Worm (Caenorhabditis elegans) whole organism, L4 larva: ENCODE results near the gene Y41E3.7.
"Not testable (repeated sequence)": the region's sequence is repeated elsewhere in the genome, so short reads cannot be mapped to it uniquely, and the experiment has no call there.

Experiments
- D1046.2 ChIP-seq: fragments of 200-800 bp; sonication (Bioruptor generic); IDR thresholded peaks from 2 replicates; pipeline ENCODE4 v1.3.6; 2022; ENCODE audit warnings: missing genetic modification characterization, missing compliant biosample characterization
- F10B5.3 ChIP-seq: sonication (generic microtip); optimal IDR thresholded peaks from 2 replicates; lab custom pipeline; 2016; ENCODE audit warnings: mild to moderate bottlenecking, missing genetic modification characterization, missing compliant biosample characterization
- F49E8.2 ChIP-seq: sonication (generic microtip); optimal IDR thresholded peaks from 2 replicates; lab custom pipeline; 2016; ENCODE audit warnings: missing compliant biosample characterization, mild to moderate bottlenecking, missing genetic modification characterization, borderline replicate concordance
- T26A8.4 ChIP-seq: fragments of 200-800 bp; sonication (Bioruptor generic); IDR thresholded peaks from 2 replicates; pipeline ENCODE4 v1.3.6; 2022; ENCODE audit warnings: missing genetic modification characterization, missing compliant biosample characterization
- Y48G9A.11 ChIP-seq: fragments of 200-800 bp; sonication (Bioruptor generic); IDR thresholded peaks from 2 replicates; pipeline ENCODE4 v1.3.6; 2022; ENCODE audit warnings: missing genetic modification reagents, missing genetic modification characterization, missing compliant biosample characterization
- Y5F2A.4 ChIP-seq: fragments of 200-800 bp; sonication (Bioruptor generic); optimal IDR thresholded peaks from 2 replicates; lab custom pipeline; 2018; ENCODE audit warnings: mild to moderate bottlenecking, missing genetic modification characterization, missing compliant biosample characterization
- Y75B8A.6 ChIP-seq: fragments of 200-800 bp; sonication (Bioruptor generic); IDR thresholded peaks from 2 replicates; pipeline ENCODE4 v1.3.6; 2022; ENCODE audit warnings: missing genetic modification reagents, missing genetic modification characterization, missing compliant biosample characterization
- aha-1 ChIP-seq: fragments of 150-350 bp; peaks from one replicate; lab custom pipeline; 2014; ENCODE audit warnings: missing biosample characterization, missing genetic modification characterization
- arid-1 ChIP-seq: fragments of 200-800 bp; sonication (Bioruptor generic); conservative IDR thresholded peaks from 2 replicates; pipeline ENCODE4 v1.3.6; 2022; ENCODE audit warnings: missing genetic modification reagents, missing genetic modification characterization, missing compliant biosample characterization
- ceh-44 ChIP-seq: fragments of 200-800 bp; sonication (Bioruptor generic); IDR thresholded peaks from 2 replicates; pipeline ENCODE4 v1.3.6; 2022; ENCODE audit warnings: missing genetic modification reagents, missing genetic modification characterization, missing compliant biosample characterization
- ces-1 ChIP-seq: fragments of 150-350 bp; sonication (generic microtip); optimal IDR thresholded peaks from 4 replicates; lab custom pipeline; 2014; ENCODE audit warnings: missing biosample characterization, missing genetic modification reagents, missing genetic modification characterization
- daf-8 ChIP-seq: fragments of 200-800 bp; sonication (Bioruptor generic); IDR thresholded peaks from 2 replicates; pipeline ENCODE4 v1.3.6; 2022; ENCODE audit warnings: missing genetic modification characterization, missing compliant biosample characterization
- dmd-8 ChIP-seq: fragments of 200-800 bp; sonication (Bioruptor generic); IDR thresholded peaks from 2 replicates; pipeline ENCODE4 v1.3.6; 2022; ENCODE audit warnings: missing genetic modification characterization, missing compliant biosample characterization
- dmd-9 ChIP-seq: fragments of 200-800 bp; sonication (Bioruptor generic); IDR thresholded peaks from 2 replicates; pipeline ENCODE4 v1.3.6; 2022; ENCODE audit warnings: missing genetic modification reagents, missing genetic modification characterization, missing compliant biosample characterization
- gei-8 ChIP-seq: fragments of 200-800 bp; sonication (Bioruptor generic); optimal IDR thresholded peaks from 2 replicates; lab custom pipeline; 2018; ENCODE audit warnings: mild to moderate bottlenecking, missing genetic modification characterization, missing compliant biosample characterization
- hif-1 ChIP-seq, 2 experiments: sonication (generic microtip); optimal IDR thresholded peaks; 2 replicates each; lab custom pipeline; 2016 to 2017; ENCODE audit warnings: missing compliant biosample characterization in 2 of 2, missing genetic modification characterization in 2 of 2, missing genetic modification reagents in 2 of 2, missing genotype in 2 of 2, mild to moderate bottlenecking in 1 of 2
- hlh-11 ChIP-seq: fragments of 200-800 bp; sonication (Bioruptor generic); optimal IDR thresholded peaks from 2 replicates; lab custom pipeline; 2018; ENCODE audit warnings: mild to moderate bottlenecking, missing genetic modification characterization, missing compliant biosample characterization
- lin-38 ChIP-seq: fragments of 200-800 bp; sonication (Bioruptor generic); IDR thresholded peaks from 2 replicates; pipeline ENCODE4 v1.3.6; 2022; ENCODE audit warnings: missing genetic modification reagents, missing genetic modification characterization, missing compliant biosample characterization
- madf-5 ChIP-seq, 2 experiments: fragments of 200-800 bp; sonication (Bioruptor generic); IDR thresholded peaks; 2 replicates each; pipeline ENCODE4 v1.3.6; 2022; ENCODE audit warnings: missing compliant biosample characterization in 2 of 2, missing genetic modification characterization in 2 of 2
- mxl-2 ChIP-seq: fragments of 200-800 bp; sonication (Bioruptor generic); conservative IDR thresholded peaks from 2 replicates; pipeline ENCODE4 v1.3.6; 2022; ENCODE audit warnings: missing genetic modification reagents, missing genetic modification characterization, missing compliant biosample characterization
- nhr-11 ChIP-seq: fragments of 150-350 bp; optimal IDR thresholded peaks from 2 replicates; lab custom pipeline; 2014; ENCODE audit warnings: missing biosample characterization, missing genetic modification characterization
- nhr-28 ChIP-seq: fragments of 150-350 bp; optimal IDR thresholded peaks from 2 replicates; lab custom pipeline; 2014; ENCODE audit warnings: missing biosample characterization, missing genetic modification characterization
- nhr-41 ChIP-seq: fragments of 200-800 bp; sonication (Bioruptor generic); IDR thresholded peaks from 2 replicates; pipeline ENCODE4 v1.3.6; 2022; ENCODE audit warnings: missing genetic modification reagents, missing genetic modification characterization, missing compliant biosample characterization
- pha-4 ChIP-seq, 2 experiments: fragments of 150-350 bp in 1 of 2; fragments of 200-800 bp in 1 of 2; sonication (Bioruptor generic) in 1 of 2; IDR thresholded peaks in 1 of 2; optimal IDR thresholded peaks in 1 of 2; 2 replicates each; pipeline versions ENCODE4 v1.3.6 to Lab custom; 2014 to 2022; ENCODE audit warnings: missing genetic modification characterization in 2 of 2, missing genetic modification reagents in 2 of 2, missing biosample characterization in 1 of 2, missing compliant biosample characterization in 1 of 2
- php-3 ChIP-seq: fragments of 200-800 bp; sonication (Bioruptor generic); IDR thresholded peaks from 2 replicates; pipeline ENCODE4 v1.3.6; 2022; ENCODE audit warnings: missing genetic modification reagents, missing genetic modification characterization, missing compliant biosample characterization
- pqm-1 ChIP-seq: sonication (generic microtip); optimal IDR thresholded peaks from 2 replicates; lab custom pipeline; 2017; ENCODE audit warnings: missing biosample characterization, missing genetic modification characterization
- sdz-12 ChIP-seq: fragments of 200-800 bp; sonication (Bioruptor generic); optimal IDR thresholded peaks from 2 replicates; lab custom pipeline; 2018; ENCODE audit warnings: mild to moderate bottlenecking, missing genetic modification characterization, missing compliant biosample characterization
- spr-1 ChIP-seq: sonication (generic microtip); optimal IDR thresholded peaks from 2 replicates; lab custom pipeline; 2016; ENCODE audit warnings: mild to moderate bottlenecking, missing genetic modification characterization, missing compliant biosample characterization
- spr-3 ChIP-seq: fragments of 200-800 bp; sonication (Bioruptor generic); optimal IDR thresholded peaks from 2 replicates; lab custom pipeline; 2018; ENCODE audit warnings: mild to moderate bottlenecking, missing genetic modification characterization, missing compliant biosample characterization
- unc-39 ChIP-seq: sonication (generic microtip); optimal IDR thresholded peaks from 2 replicates; lab custom pipeline; 2017; ENCODE audit warnings: missing biosample characterization, missing genetic modification characterization
- unc-62 ChIP-seq, 3 experiments: fragments of 150-350 bp in 1 of 3; sonication (generic microtip); optimal IDR thresholded peaks in 2 of 3; peaks in 1 of 3; 1 replicate in 1 of 3; 2 replicates in 2 of 3; lab custom pipeline; 2014 to 2017; ENCODE audit warnings: missing biosample characterization in 3 of 3, missing genetic modification characterization in 3 of 3, missing genetic modification reagents in 3 of 3, missing genotype in 1 of 3
- zfp-3 ChIP-seq: fragments of 200-800 bp; sonication (Bioruptor generic); conservative IDR thresholded peaks from 2 replicates; pipeline ENCODE4 v1.3.6; 2022; ENCODE audit warnings: missing genetic modification reagents, missing genetic modification characterization, missing compliant biosample characterization
- zip-2 ChIP-seq: fragments of 150-350 bp; optimal IDR thresholded peaks from 2 replicates; lab custom pipeline; 2014; ENCODE audit warnings: missing biosample characterization, missing genetic modification characterization

Gene Y41E3.7

ce11 chrIV:15059150-15059549 is 45.3 kb downstream of the Y41E3.7 start (continued):
- TF ChIP-seq Y48G9A.11 (GFP tag; lab: Robert Waterston, UW), result peak; percentile 92
- peak; percentile 92 for TF ChIP-seq pha-4 (GFP tag; IDR thresholded peaks at IDR 0.05; lab: Robert Waterston, UW)
- TF ChIP-seq pha-4 (tag; optimal IDR thresholded peaks at IDR 0.05; lab: Kevin White, UChicago), result not testable (repeated sequence)
- 0 out of 2 replicates have a peak, but pooled peaks have one; percentile 63 for TF ChIP-seq dmd-9 (GFP tag; lab: Robert Waterston, UW)
- peak; percentile 67 for TF ChIP-seq lin-38 (GFP tag; lab: Robert Waterston, UW)
- peak; percentile 80; the same call in 1 of the 2 replicates for TF ChIP-seq D1046.2 (GFP tag; lab: Robert Waterston, UW)
- peak in 1 of 2 experiments; percentile 71; a peak in 1 of 4 replicates for TF ChIP-seq madf-5 (GFP tag; IDR thresholded peaks at IDR 0.05; lab: Robert Waterston, UW)
- TF ChIP-seq, all 104 proteins: peak for 24; not testable (repeated sequence) for 80

- TF ChIP-seq aha-1 (tag; lab: Kevin White, UChicago), result peak; percentile 5
- no peak for TF ChIP-seq mxl-2 (GFP tag; lab: Robert Waterston, UW)
- TF ChIP-seq hlh-11 (tag; lab: Kevin White, UChicago), result no peak
- TF ChIP-seq, all 104 proteins: peak for 1
Observed at ce11 chrIV:15063789-15064188, 50.0 kb downstream of the Y41E3.7 start.

- no peak for TF ChIP-seq ceh-44 (GFP tag; lab: Robert Waterston, UW)
- no peak for TF ChIP-seq pha-4 (GFP tag; IDR thresholded peaks at IDR 0.05; lab: Robert Waterston, UW)
- TF ChIP-seq pha-4 (tag; optimal IDR thresholded peaks at IDR 0.05; lab: Kevin White, UChicago), result no peak
- TF ChIP-seq unc-39 (tag; lab: Kevin White, UChicago), result no peak
- no peak for TF ChIP-seq zfp-3 (GFP tag; lab: Robert Waterston, UW)
- no peak for TF ChIP-seq ces-1
- TF ChIP-seq D1046.2 (GFP tag; lab: Robert Waterston, UW), result no peak
- no peak for TF ChIP-seq unc-62 (GFP tag; optimal IDR thresholded peaks at IDR 0.05 in 1 of 2; lab: Kevin White, UChicago)
- no peak for TF ChIP-seq unc-62 (tag; optimal IDR thresholded peaks at IDR 0.05; lab: Kevin White, UChicago)
- no peak for TF ChIP-seq pqm-1
- no peak for TF ChIP-seq daf-8 (GFP tag; lab: Robert Waterston, UW)
- TF ChIP-seq Y75B8A.6 (GFP tag; lab: Robert Waterston, UW), result no peak
- TF ChIP-seq hif-1 (tag; optimal IDR thresholded peaks at IDR 0.05; lab: Kevin White, UChicago), result no peak
- TF ChIP-seq php-3 (GFP tag; lab: Robert Waterston, UW), result no peak
- TF ChIP-seq spr-3, result no peak
- no peak for TF ChIP-seq dmd-8 (GFP tag; lab: Robert Waterston, UW)
- TF ChIP-seq arid-1, result no peak
- no peak for TF ChIP-seq T26A8.4 (GFP tag; lab: Robert Waterston, UW)
Observed at ce11 chrIV:15065653-15066052, 51.8 kb downstream of the Y41E3.7 start, which contains the start of gene Y41E3.18. Gene Y41E3.18 (minus strand): TSS chrIV:15065753.

- TF ChIP-seq gei-8 (GFP tag; lab: Kevin White, UChicago) (no peak), hif-1 (tag; optimal IDR thresholded peaks at IDR 0.05; lab: Kevin White, UChicago) (no peak), sdz-12 (GFP tag; lab: Kevin White, UChicago) (no peak), aha-1 (tag; lab: Kevin White, UChicago) (no peak), F10B5.3 (tag; lab: Kevin White, UChicago) (no peak), Y5F2A.4 (no peak), unc-39 (tag; lab: Kevin White, UChicago) (no peak), nhr-41 (no peak), nhr-11 (tag; lab: Kevin White, UChicago) (no peak), pqm-1 (no peak), spr-1 (tag; lab: Kevin White, UChicago) (no peak), daf-8 (GFP tag; lab: Robert Waterston, UW) (no peak), nhr-28 (no peak)
Observed at ce11 chrIV:15068818-15069217, 55.0 kb downstream of the Y41E3.7 start, which contains the start of gene srt-48. Gene srt-48 (minus strand): TSS chrIV:15068918.

- TF ChIP-seq F49E8.2 (tag; lab: Kevin White, UChicago) (no peak), D1046.2 (GFP tag; lab: Robert Waterston, UW) (no peak), zip-2 (no peak), daf-8 (GFP tag; lab: Robert Waterston, UW) (no peak)
Observed at ce11 chrIV:15074392-15074791, 60.6 kb downstream of the Y41E3.7 start, which contains the start of gene srt-50. Gene srt-50 (plus strand): TSS chrIV:15074692.
